Fruit fly (Drosophila melanogaster): ENCODE results near the gene bcn92.

Gene bcn92

DNA sequence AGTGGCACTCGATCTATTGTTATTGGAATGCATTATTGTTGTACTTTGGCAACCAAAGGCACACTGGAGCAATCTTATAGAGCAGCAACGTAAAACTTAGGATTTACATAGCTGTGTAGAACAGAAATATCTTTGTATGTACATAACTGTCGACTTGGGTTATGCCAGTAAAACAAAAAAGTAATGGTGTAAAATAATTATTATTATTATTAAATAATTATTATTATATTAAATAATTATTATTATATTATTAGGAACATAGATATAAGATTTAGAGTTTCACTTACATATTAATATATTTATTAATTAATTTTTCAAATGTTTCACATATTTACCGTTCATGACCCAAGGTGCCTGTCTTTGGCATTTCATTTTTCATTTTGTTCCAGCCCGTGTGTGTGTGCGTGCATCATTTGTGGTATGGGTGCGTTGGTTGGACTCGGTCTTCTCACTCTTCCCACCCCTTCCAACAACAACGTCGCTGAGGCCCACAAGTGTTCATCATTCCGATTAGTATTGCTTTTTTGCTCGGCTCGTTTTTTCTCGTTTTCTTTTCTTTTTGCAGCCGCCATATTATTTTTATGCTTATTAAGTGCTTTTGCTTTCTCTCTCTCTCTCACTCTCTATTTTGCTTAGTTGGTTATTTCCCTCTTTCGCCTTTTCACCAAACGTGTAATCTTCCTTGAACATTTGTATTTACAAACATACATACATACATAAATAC, 25.3 kb downstream of the bcn92 start:
- TF ChIP-seq Dif (GFP tag; optimal IDR thresholded peaks at IDR 0.05; ENCODE audit: partially characterized antibody) = peak; percentile 47
- peak; percentile 28 for TF ChIP-seq Hr83 (GFP tag; optimal IDR thresholded peaks at IDR 0.05; ENCODE audit: poor library complexity, severe bottlenecking)
- no peak for TF ChIP-seq Myc (optimal IDR thresholded peaks at IDR 0.05)
- no peak for TF ChIP-seq usp (GFP tag; optimal IDR thresholded peaks at IDR 0.05)
- TF ChIP-seq Rel (GFP tag; optimal IDR thresholded peaks at IDR 0.05) = peak; percentile 60
- TF ChIP-seq Rel (tag; optimal IDR thresholded peaks at IDR 0.05) = peak; percentile 64
- TF ChIP-seq CrebA (GFP tag; optimal IDR thresholded peaks at IDR 0.05; ENCODE audit: borderline replicate concordance) = peak; percentile 85
- TF ChIP-seq psq (GFP tag; optimal IDR thresholded peaks at IDR 0.05) = peak; percentile 97
- TF ChIP-seq OdsH (GFP tag; optimal IDR thresholded peaks at IDR 0.05) = peak; percentile 80
- TF ChIP-seq fru (GFP tag; optimal IDR thresholded peaks at IDR 0.05) = peak; percentile 82
- TF ChIP-seq h (GFP tag; optimal IDR thresholded peaks at IDR 0.05) = peak; percentile 66
- no peak for TF ChIP-seq lola (GFP tag; optimal IDR thresholded peaks at IDR 0.05)
- TF ChIP-seq N (GFP tag; optimal IDR thresholded peaks at IDR 0.05) = no peak
- TF ChIP-seq Vsx2 (GFP tag; optimal IDR thresholded peaks at IDR 0.05; ENCODE audit: partially characterized antibody) = no peak
- no peak for TF ChIP-seq brk (GFP tag; optimal IDR thresholded peaks at IDR 0.05)
- no peak for TF ChIP-seq Jra (GFP tag; optimal IDR thresholded peaks at IDR 0.05)
- peak; percentile 79 for TF ChIP-seq ey (GFP tag; optimal IDR thresholded peaks at IDR 0.05)
- peak; percentile 60 for TF ChIP-seq Dfd (GFP tag; optimal IDR thresholded peaks at IDR 0.05)
- TF ChIP-seq br (GFP tag; optimal IDR thresholded peaks at IDR 0.05) = peak; percentile 10
- TF ChIP-seq dsf (GFP tag; optimal IDR thresholded peaks at IDR 0.05; ENCODE audit: borderline replicate concordance) = no peak
- TF ChIP-seq jim (GFP tag; optimal IDR thresholded peaks at IDR 0.05) = peak; percentile 99
- peak; percentile 0 for TF ChIP-seq GATAd (GFP tag; optimal IDR thresholded peaks at IDR 0.05)
- no peak for TF ChIP-seq Hr78 (GFP tag; optimal IDR thresholded peaks at IDR 0.05)
- no peak for TF ChIP-seq woc (GFP tag; optimal IDR thresholded peaks at IDR 0.05)
- peak; percentile 69 for TF ChIP-seq sage (GFP tag; optimal IDR thresholded peaks at IDR 0.05)
- TF ChIP-seq foxo (GFP tag; optimal IDR thresholded peaks at IDR 0.05) = peak; percentile 65 to 91
- TF ChIP-seq Hnf4 (GFP tag; optimal IDR thresholded peaks at IDR 0.05) = no peak
- TF ChIP-seq CG9705 (GFP tag; optimal IDR thresholded peaks at IDR 0.05) = peak; percentile 85
- peak; percentile 84 for TF ChIP-seq rgr (GFP tag; optimal IDR thresholded peaks at IDR 0.05)
- TF ChIP-seq Mio (GFP tag; optimal IDR thresholded peaks at IDR 0.05) = no peak
- TF ChIP-seq CG32264 (GFP tag; optimal IDR thresholded peaks at IDR 0.05) = peak; percentile 38
- TF ChIP-seq Sp1 (GFP tag; optimal IDR thresholded peaks at IDR 0.05) = peak; percentile 96
- TF ChIP-seq pan (optimal IDR thresholded peaks at IDR 0.05) = no peak
- no peak for TF ChIP-seq tai (GFP tag; optimal IDR thresholded peaks at IDR 0.05)
- TF ChIP-seq HLH106 (tag; optimal IDR thresholded peaks at IDR 0.05) = peak; percentile 97
- TF ChIP-seq sv (GFP tag; optimal IDR thresholded peaks at IDR 0.05) = peak; percentile 90
- peak in 1 of 2 experiments; percentile 19 for TF ChIP-seq dl (GFP tag; optimal IDR thresholded peaks at IDR 0.05; ENCODE audit: insufficient read depth in 1 of 2, partially characterized antibody in 2 of 2)
- peak; percentile 93 for TF ChIP-seq dmrt93B (GFP tag; optimal IDR thresholded peaks at IDR 0.05)
- TF ChIP-seq Abd-B (GFP tag; optimal IDR thresholded peaks at IDR 0.05) = no peak

- TF ChIP-seq HLH106 (tag; optimal IDR thresholded peaks at IDR 0.05) (peak; percentile 23), dmrt93B (GFP tag; optimal IDR thresholded peaks at IDR 0.05) (peak; percentile 26), Hnf4 (GFP tag; optimal IDR thresholded peaks at IDR 0.05) (peak; percentile 75), CrebA (GFP tag; optimal IDR thresholded peaks at IDR 0.05; ENCODE audit: borderline replicate concordance) (no peak), dl (GFP tag; optimal IDR thresholded peaks at IDR 0.05; ENCODE audit: insufficient read depth in 1 of 2, partially characterized antibody in 2 of 2) (peak in 1 of 2 experiments; percentile 56), CG9705 (GFP tag; optimal IDR thresholded peaks at IDR 0.05) (peak; percentile 24), Mio (GFP tag; optimal IDR thresholded peaks at IDR 0.05) (no peak), tai (GFP tag; optimal IDR thresholded peaks at IDR 0.05) (peak; percentile 76), usp (GFP tag; optimal IDR thresholded peaks at IDR 0.05) (no peak), br (GFP tag; optimal IDR thresholded peaks at IDR 0.05) (peak; percentile 65), GATAd (GFP tag; optimal IDR thresholded peaks at IDR 0.05) (no peak), dsf (GFP tag; optimal IDR thresholded peaks at IDR 0.05; ENCODE audit: borderline replicate concordance) (peak; percentile 16), Hr78 (GFP tag; optimal IDR thresholded peaks at IDR 0.05) (no peak), CG32264 (GFP tag; optimal IDR thresholded peaks at IDR 0.05) (no peak), pan (optimal IDR thresholded peaks at IDR 0.05) (no peak), brk (GFP tag; optimal IDR thresholded peaks at IDR 0.05) (peak; percentile 65), Dfd (GFP tag; optimal IDR thresholded peaks at IDR 0.05) (no peak), jim (GFP tag; optimal IDR thresholded peaks at IDR 0.05) (peak; percentile 100), Abd-B (GFP tag; optimal IDR thresholded peaks at IDR 0.05) (no peak), sage (GFP tag; optimal IDR thresholded peaks at IDR 0.05) (peak; percentile 11), Myc (optimal IDR thresholded peaks at IDR 0.05) (no peak), Hr83 (GFP tag; optimal IDR thresholded peaks at IDR 0.05; ENCODE audit: poor library complexity, severe bottlenecking) (peak; percentile 69), woc (GFP tag; optimal IDR thresholded peaks at IDR 0.05) (peak; percentile 70), rgr (GFP tag; optimal IDR thresholded peaks at IDR 0.05) (peak; percentile 44), psq (GFP tag; optimal IDR thresholded peaks at IDR 0.05) (no peak), h (GFP tag; optimal IDR thresholded peaks at IDR 0.05) (peak; percentile 19), Dif (GFP tag; optimal IDR thresholded peaks at IDR 0.05; ENCODE audit: partially characterized antibody) (peak; percentile 90), Sp1 (GFP tag; optimal IDR thresholded peaks at IDR 0.05) (peak; percentile 80), ey (GFP tag; optimal IDR thresholded peaks at IDR 0.05) (peak; percentile 36), fru (GFP tag; optimal IDR thresholded peaks at IDR 0.05) (peak; percentile 34), Jra (GFP tag; optimal IDR thresholded peaks at IDR 0.05) (peak; percentile 77), sv (GFP tag; optimal IDR thresholded peaks at IDR 0.05) (peak; percentile 34), foxo (GFP tag; optimal IDR thresholded peaks at IDR 0.05) (peak; percentile 19 to 64), lola (GFP tag; optimal IDR thresholded peaks at IDR 0.05) (no peak), OdsH (GFP tag; optimal IDR thresholded peaks at IDR 0.05) (peak; percentile 33)
These were observed 26.2 kb downstream of the bcn92 start, which contains the start of gene ph-d for dm6 chrX:2123013-2123964. ph-d (minus strand) TSS chrX:2123286.

All from whole organism, wandering third instar larva.